Fruit fly (Drosophila melanogaster) whole organism: ENCODE results near the gene Rh4.

Source experiments
- CG8478 ChIP-seq: fragments of >200 bp; optimal IDR thresholded peaks from 2 replicates; lab custom pipeline; 2018; ENCODE audit warnings: inconsistent platforms
- Dll ChIP-seq: fragments of >200 bp; optimal IDR thresholded peaks from 2 replicates; lab custom pipeline; 2017
- pan ChIP-seq: fragments of >200 bp; optimal IDR thresholded peaks from 2 replicates; lab custom pipeline; 2017
- psq ChIP-seq: fragments of >200 bp; optimal IDR thresholded peaks from 2 replicates; lab custom pipeline; 2017
- usp ChIP-seq: fragments of >200 bp; optimal IDR thresholded peaks from 2 replicates; lab custom pipeline; 2017; ENCODE audit warnings: missing biosample characterization, missing genetic modification characterization, mixed read lengths

DNA sequence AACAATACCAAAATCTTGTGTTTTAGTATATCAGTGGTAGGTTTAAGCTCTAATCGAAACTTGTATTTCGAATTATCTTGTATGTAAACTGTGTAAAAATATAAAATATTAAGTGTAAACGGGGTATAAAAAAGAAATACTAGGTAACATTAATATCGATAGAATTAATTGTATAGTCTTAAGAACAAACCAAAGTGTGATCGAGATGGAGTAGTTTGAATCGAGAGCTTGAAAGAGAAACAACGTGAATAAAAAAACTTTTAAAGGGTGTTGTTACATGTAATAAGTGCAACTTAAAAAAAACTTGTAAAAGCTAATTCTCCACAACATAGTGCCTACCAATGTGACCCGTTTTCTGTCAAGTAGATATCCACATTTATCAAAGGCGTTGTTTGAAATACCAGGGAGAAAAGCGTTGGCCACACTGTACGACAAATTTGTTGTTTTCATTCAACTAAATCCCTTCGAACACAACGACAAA lies 20.2 kb downstream of the Rh4 start, which contains the start of gene TSG101:
- TF ChIP-seq pan (lab: Kevin White, UChicago) (no peak), usp (no peak), Dll (no peak), CG8478 (lab: Kevin White, UChicago) (no peak), psq (lab: Kevin White, UChicago) (no peak)
